Worm (Caenorhabditis elegans) whole organism, mixed stage, embryonic: ENCODE measurements around the gene rbm-25.
A peak's percentile ranks its signal among the peaks of the same experiment; 100 is the strongest.

Source experiments
- M03D4.4 ChIP-seq: sonication (generic microtip); optimal IDR thresholded peaks from 2 replicates; lab custom pipeline; 2017; ENCODE audit warnings: mild to moderate bottlenecking, missing genetic modification characterization, missing compliant biosample characterization
- bed-3 ChIP-seq: fragments of 200-800 bp; sonication (Bioruptor generic); optimal IDR thresholded peaks from 3 replicates; lab custom pipeline; 2018; ENCODE audit warnings: mild to moderate bottlenecking, missing genetic modification characterization, moderate library complexity, missing compliant biosample characterization
- blmp-1 ChIP-seq: fragments of 150-350 bp; optimal IDR thresholded peaks from 2 replicates; lab custom pipeline; 2014; ENCODE audit warnings: missing biosample characterization, missing genetic modification characterization
- ceh-39 ChIP-seq: fragments of 150-350 bp; optimal IDR thresholded peaks from 2 replicates; lab custom pipeline; 2014; ENCODE audit warnings: missing biosample characterization, missing genetic modification characterization
- ceh-43 ChIP-seq: fragments of 200-800 bp; sonication (Bioruptor generic); optimal IDR thresholded peaks from 2 replicates; lab custom pipeline; 2018; ENCODE audit warnings: mild to moderate bottlenecking, missing genetic modification characterization, moderate library complexity, missing compliant biosample characterization
- ceh-83 ChIP-seq: fragments of 200-800 bp; sonication (Bioruptor generic); optimal IDR thresholded peaks from 2 replicates; lab custom pipeline; 2018; ENCODE audit warnings: mild to moderate bottlenecking, missing genetic modification characterization, missing compliant biosample characterization
- ces-1 ChIP-seq: fragments of 150-350 bp; optimal IDR thresholded peaks from 2 replicates; lab custom pipeline; 2014; ENCODE audit warnings: missing biosample characterization, missing genetic modification reagents, missing genetic modification characterization
- cnd-1 ChIP-seq: fragments of 200-800 bp; sonication (Bioruptor generic); optimal IDR thresholded peaks from 2 replicates; lab custom pipeline; 2018; ENCODE audit warnings: mild to moderate bottlenecking, missing genetic modification characterization, missing compliant biosample characterization
- drap-1 ChIP-seq: fragments of 200-800 bp; sonication (Bioruptor generic); optimal IDR thresholded peaks from 3 replicates; lab custom pipeline; 2018; ENCODE audit warnings: mild to moderate bottlenecking, missing genetic modification characterization, missing compliant biosample characterization
- elt-1 ChIP-seq: sonication (generic microtip); optimal IDR thresholded peaks from 2 replicates; lab custom pipeline; 2017; ENCODE audit warnings: missing genetic modification characterization, mild to moderate bottlenecking, missing compliant biosample characterization, antibody characterized with exemption, moderate library complexity, borderline replicate concordance; ENCODE audit not compliant: insufficient read depth
- elt-3 ChIP-seq: fragments of 150-350 bp; optimal IDR thresholded peaks from 2 replicates; lab custom pipeline; 2014; ENCODE audit warnings: missing biosample characterization, missing genetic modification characterization
- flh-1 ChIP-seq: fragments of 200-800 bp; sonication (Bioruptor generic); optimal IDR thresholded peaks from 2 replicates; lab custom pipeline; 2018; ENCODE audit warnings: mild to moderate bottlenecking, missing genetic modification characterization, moderate library complexity, missing compliant biosample characterization
- ham-2 ChIP-seq: fragments of 200-800 bp; sonication (Bioruptor generic); optimal IDR thresholded peaks from 2 replicates; lab custom pipeline; 2018; ENCODE audit warnings: mild to moderate bottlenecking, missing genetic modification characterization, missing compliant biosample characterization
- hlh-1 ChIP-seq: fragments of 150-350 bp; optimal IDR thresholded peaks from 2 replicates; lab custom pipeline; 2014; ENCODE audit warnings: missing biosample characterization, missing genetic modification reagents, missing genetic modification characterization
- lin-13 ChIP-seq: fragments of 150-350 bp; optimal IDR thresholded peaks from 2 replicates; lab custom pipeline; 2014; ENCODE audit warnings: missing biosample characterization, missing genetic modification characterization
- lin-32 ChIP-seq: fragments of 200-800 bp; sonication (Bioruptor generic); optimal IDR thresholded peaks from 2 replicates; lab custom pipeline; 2018; ENCODE audit warnings: mild to moderate bottlenecking, missing genetic modification characterization, missing compliant biosample characterization
- lsy-2 ChIP-seq: fragments of 150-350 bp; optimal IDR thresholded peaks from 2 replicates; lab custom pipeline; 2014; ENCODE audit warnings: missing biosample characterization, missing genetic modification characterization
- mab-5 ChIP-seq: fragments of 150-350 bp; optimal IDR thresholded peaks from 2 replicates; lab custom pipeline; 2014; ENCODE audit warnings: missing biosample characterization, missing genetic modification characterization
- mep-1 ChIP-seq: fragments of 150-350 bp; optimal IDR thresholded peaks from 2 replicates; lab custom pipeline; 2017; ENCODE audit warnings: missing biosample characterization, missing genetic modification reagents, missing genetic modification characterization, inconsistent platforms
- mls-2 ChIP-seq: sonication (generic microtip); optimal IDR thresholded peaks from 2 replicates; lab custom pipeline; 2016; ENCODE audit warnings: mild to moderate bottlenecking, missing genetic modification characterization, moderate library complexity, missing compliant biosample characterization
- nhr-12 ChIP-seq: fragments of 150-350 bp; optimal IDR thresholded peaks from 2 replicates; lab custom pipeline; 2014; ENCODE audit warnings: missing biosample characterization, missing genetic modification characterization
- nhr-2 ChIP-seq: fragments of 150-350 bp; optimal IDR thresholded peaks from 2 replicates; lab custom pipeline; 2014; ENCODE audit warnings: missing biosample characterization, missing genetic modification characterization
- nhr-237 ChIP-seq: fragments of 150-350 bp; optimal IDR thresholded peaks from 2 replicates; lab custom pipeline; 2014; ENCODE audit warnings: missing biosample characterization, missing genetic modification characterization
- nhr-28 ChIP-seq: fragments of 150-350 bp; optimal IDR thresholded peaks from 2 replicates; lab custom pipeline; 2014; ENCODE audit warnings: missing biosample characterization, missing genetic modification characterization
- nhr-76 ChIP-seq: sonication (generic microtip); optimal IDR thresholded peaks from 2 replicates; lab custom pipeline; 2017; ENCODE audit warnings: missing biosample characterization, missing genetic modification characterization
- pha-4 ChIP-seq: fragments of 150-350 bp; optimal IDR thresholded peaks from 2 replicates; lab custom pipeline; 2018; ENCODE audit warnings: missing biosample characterization, missing genetic modification reagents, missing genetic modification characterization
- sem-2 ChIP-seq: fragments of 200-800 bp; sonication (Bioruptor generic); optimal IDR thresholded peaks from 2 replicates; lab custom pipeline; 2018; ENCODE audit warnings: mild to moderate bottlenecking, missing genetic modification characterization, missing compliant biosample characterization
- snpc-4 ChIP-seq: fragments of 150-350 bp; optimal IDR thresholded peaks from 2 replicates; lab custom pipeline; 2014; ENCODE audit warnings: missing biosample characterization, missing genetic modification characterization
- tbx-8 ChIP-seq: fragments of 200-800 bp; sonication (Bioruptor generic); optimal IDR thresholded peaks from 2 replicates; lab custom pipeline; 2018; ENCODE audit warnings: mild to moderate bottlenecking, missing genetic modification characterization, moderate library complexity, missing compliant biosample characterization
- unc-120 ChIP-seq: sonication (generic microtip); optimal IDR thresholded peaks from 2 replicates; lab custom pipeline; 2017; ENCODE audit warnings: missing genetic modification characterization, missing compliant biosample characterization; ENCODE audit not compliant: poor library complexity, severe bottlenecking
- unc-39 ChIP-seq: fragments of 150-350 bp; optimal IDR thresholded peaks from 2 replicates; lab custom pipeline; 2014; ENCODE audit warnings: missing biosample characterization, missing genetic modification characterization
- unc-62 ChIP-seq: fragments of 150-350 bp; optimal IDR thresholded peaks from 2 replicates; lab custom pipeline; 2014; ENCODE audit warnings: missing biosample characterization, missing genetic modification reagents, missing genetic modification characterization
- ztf-11 ChIP-seq: fragments of 150-350 bp; optimal IDR thresholded peaks from 2 replicates; lab custom pipeline; 2014; ENCODE audit warnings: missing biosample characterization, missing genetic modification characterization

The rbm-25 gene

ce11 chrV:12517757-12518156, 19.7 kb downstream of the rbm-25 start:
- TF ChIP-seq blmp-1 (tag; lab: Kevin White, UChicago) (no peak), mep-1 (tag; lab: Kevin White, UChicago) (no peak), unc-62 (peak; percentile 74), unc-120 (peak; percentile 70), mab-5 (tag; lab: Kevin White, UChicago) (no peak), hlh-1 (tag; lab: Kevin White, UChicago) (peak; percentile 47), ceh-39 (tag; lab: Kevin White, UChicago) (no peak)

- peak; percentile 84 for TF ChIP-seq unc-120
- TF ChIP-seq hlh-1 (tag; lab: Kevin White, UChicago): peak; percentile 93
- no peak for TF ChIP-seq nhr-2 (tag; lab: Kevin White, UChicago)
- TF ChIP-seq unc-62: peak; percentile 79
- no peak for TF ChIP-seq nhr-28
Observed at ce11 chrV:12518770-12519169, 20.8 kb downstream of the rbm-25 start.

ce11 chrV:12523356-12523755, 25.3 kb downstream of the rbm-25 start:
- TF ChIP-seq unc-62 (peak; percentile 76), nhr-76 (tag; lab: Kevin White, UChicago) (no peak), hlh-1 (tag; lab: Kevin White, UChicago) (peak; percentile 24), nhr-12 (no peak), elt-1 (tag; lab: Kevin White, UChicago) (no peak), M03D4.4 (no peak), nhr-237 (tag; lab: Kevin White, UChicago) (no peak), lsy-2 (no peak), ceh-43 (GFP tag; lab: Kevin White, UChicago) (no peak), flh-1 (GFP tag; lab: Kevin White, UChicago) (no peak), drap-1 (GFP tag; lab: Kevin White, UChicago) (no peak), sem-2 (no peak), unc-39 (no peak), cnd-1 (tag; lab: Kevin White, UChicago) (no peak), nhr-2 (tag; lab: Kevin White, UChicago) (no peak)

- TF ChIP-seq mab-5 (tag; lab: Kevin White, UChicago) (no peak), blmp-1 (tag; lab: Kevin White, UChicago) (peak; percentile 73)
Observed at ce11 chrV:12525526-12525925, 27.5 kb downstream of the rbm-25 start, which contains the start of gene dyf-4. Gene dyf-4 (minus strand): TSS chrV:12525738.

- TF ChIP-seq pha-4 (tag; lab: Kevin White, UChicago): no peak
- TF ChIP-seq hlh-1 (tag; lab: Kevin White, UChicago): no peak
- TF ChIP-seq ceh-43 (GFP tag; lab: Kevin White, UChicago): no peak
- no peak for TF ChIP-seq cnd-1 (tag; lab: Kevin White, UChicago)
- TF ChIP-seq snpc-4 (tag; lab: Kevin White, UChicago): no peak
Observed at ce11 chrV:12526124-12526523, 28.1 kb downstream of the rbm-25 start.

- TF ChIP-seq bed-3 (GFP tag; lab: Kevin White, UChicago) (no peak), ham-2 (GFP tag; lab: Kevin White, UChicago) (no peak), ceh-39 (tag; lab: Kevin White, UChicago) (no peak), mep-1 (tag; lab: Kevin White, UChicago) (no peak), mls-2 (tag; lab: Kevin White, UChicago) (no peak), nhr-12 (no peak), ztf-11 (tag; lab: Kevin White, UChicago) (no peak)
Observed at ce11 chrV:12526758-12527157, 28.7 kb downstream of the rbm-25 start, which contains the start of gene F45D3.1. Gene F45D3.1 (plus strand): TSS chrV:12527058.

ce11 chrV:12528919-12529318, 30.9 kb downstream of the rbm-25 start:
- TF ChIP-seq flh-1 (GFP tag; lab: Kevin White, UChicago): no peak
- TF ChIP-seq mep-1 (tag; lab: Kevin White, UChicago): no peak
- TF ChIP-seq ztf-11 (tag; lab: Kevin White, UChicago): no peak
- no peak for TF ChIP-seq lin-13 (tag; lab: Kevin White, UChicago)
- no peak for TF ChIP-seq nhr-2 (tag; lab: Kevin White, UChicago)
- no peak for TF ChIP-seq lin-32 (GFP tag; lab: Kevin White, UChicago)
- no peak for TF ChIP-seq tbx-8 (GFP tag; lab: Kevin White, UChicago)
- no peak for TF ChIP-seq unc-120
- TF ChIP-seq cnd-1 (tag; lab: Kevin White, UChicago): no peak
- no peak for TF ChIP-seq ceh-83 (GFP tag; lab: Kevin White, UChicago)
- no peak for TF ChIP-seq sem-2
- no peak for TF ChIP-seq elt-3
- no peak for TF ChIP-seq ces-1 (GFP tag; lab: Kevin White, UChicago)
- TF ChIP-seq, all 35 proteins: peak for 0
